Worm (Caenorhabditis elegans) whole organism, young adult: Measurements from ENCODE around the gene fbxb-18.
"Not testable (repeated sequence)": the region's sequence is repeated elsewhere in the genome, so short reads cannot be mapped to it uniquely, and the experiment has no call there.

Experiments used
- B0035.1 ChIP-seq: sonication (generic microtip); optimal IDR thresholded peaks from 2 replicates; lab custom pipeline; 2016; ENCODE audit warnings: missing genetic modification characterization, mild to moderate bottlenecking, missing compliant biosample characterization, missing genotype, missing genetic modification reagents
- C17E4.6 ChIP-seq: fragments of 200-800 bp; sonication (Bioruptor generic); IDR thresholded peaks from 2 replicates; pipeline ENCODE4 v1.3.6; 2022; ENCODE audit warnings: missing genetic modification reagents, missing genetic modification characterization, missing compliant biosample characterization
- D2030.7 ChIP-seq: fragments of 200-800 bp; sonication (Bioruptor generic); IDR thresholded peaks from 2 replicates; pipeline ENCODE4 v1.3.6; 2022; ENCODE audit warnings: missing genetic modification reagents, missing genetic modification characterization, missing compliant biosample characterization
- F10E7.11 ChIP-seq: sonication (generic microtip); optimal IDR thresholded peaks from 2 replicates; lab custom pipeline; 2017; ENCODE audit warnings: mild to moderate bottlenecking, missing genetic modification characterization, moderate library complexity, missing compliant biosample characterization
- F33H1.4 ChIP-seq: fragments of 200-800 bp; sonication (Bioruptor generic); IDR thresholded peaks from 2 replicates; pipeline ENCODE4 v1.3.6; 2022; ENCODE audit warnings: missing genetic modification reagents, missing genetic modification characterization, missing compliant biosample characterization
- F55B11.4 ChIP-seq: sonication (generic microtip); optimal IDR thresholded peaks from 2 replicates; lab custom pipeline; 2016; ENCODE audit warnings: missing compliant biosample characterization, missing genetic modification characterization, borderline replicate concordance; ENCODE audit not compliant: insufficient read depth
- K11D2.4 ChIP-seq: fragments of 200-800 bp; sonication (Bioruptor generic); IDR thresholded peaks from 2 replicates; pipeline ENCODE4 v1.3.6; 2022; ENCODE audit warnings: missing genetic modification reagents, missing genetic modification characterization, missing compliant biosample characterization
- Y53F4B.3 ChIP-seq: fragments of 200-800 bp; sonication (Bioruptor generic); IDR thresholded peaks from 2 replicates; pipeline ENCODE4 v1.3.6; 2022; ENCODE audit warnings: missing genetic modification reagents, missing genetic modification characterization, missing compliant biosample characterization
- Y95B8A.8 ChIP-seq: fragments of 200-800 bp; sonication (Bioruptor generic); IDR thresholded peaks from 2 replicates; pipeline ENCODE4 v1.3.6; 2022; ENCODE audit warnings: missing genetic modification reagents, missing genetic modification characterization, missing compliant biosample characterization
- aptf-2 ChIP-seq: fragments of 200-800 bp; sonication (Bioruptor generic); conservative IDR thresholded peaks from 2 replicates; pipeline ENCODE4 v1.3.6; 2022; ENCODE audit warnings: missing genetic modification reagents, missing genetic modification characterization, missing compliant biosample characterization
- atf-7 ChIP-seq: sonication (generic microtip); optimal IDR thresholded peaks from 2 replicates; lab custom pipeline; 2017; ENCODE audit warnings: mild to moderate bottlenecking, missing genetic modification characterization, missing compliant biosample characterization
- attf-3 ChIP-seq: fragments of 200-800 bp; sonication (Bioruptor generic); conservative IDR thresholded peaks from 2 replicates; pipeline ENCODE4 v1.3.6; 2022; ENCODE audit warnings: missing genetic modification reagents, missing genetic modification characterization, missing compliant biosample characterization
- ceh-100 ChIP-seq: fragments of 200-800 bp; sonication (Bioruptor generic); IDR thresholded peaks from 2 replicates; pipeline ENCODE4 v1.3.6; 2022; ENCODE audit warnings: missing genetic modification reagents, missing genetic modification characterization, missing compliant biosample characterization
- ceh-79 ChIP-seq: sonication (generic microtip); optimal IDR thresholded peaks from 2 replicates; lab custom pipeline; 2017; ENCODE audit warnings: mild to moderate bottlenecking, missing genetic modification characterization, missing compliant biosample characterization
- ceh-91 ChIP-seq: fragments of 200-800 bp; sonication (Bioruptor generic); IDR thresholded peaks from 2 replicates; pipeline ENCODE4 v1.3.6; 2022; ENCODE audit warnings: missing genetic modification reagents, missing genetic modification characterization, missing compliant biosample characterization
- dox-1 ChIP-seq: fragments of 200-800 bp; sonication (Bioruptor generic); IDR thresholded peaks from 2 replicates; pipeline ENCODE4 v1.3.6; 2022; ENCODE audit warnings: missing genetic modification reagents, missing genetic modification characterization, missing compliant biosample characterization
- dpff-1 ChIP-seq: sonication (generic microtip); optimal IDR thresholded peaks from 2 replicates; lab custom pipeline; 2017; ENCODE audit warnings: mild to moderate bottlenecking, missing genetic modification characterization, missing compliant biosample characterization
- egl-44 ChIP-seq: fragments of 200-800 bp; sonication (Bioruptor generic); IDR thresholded peaks from 2 replicates; pipeline ENCODE4 v1.3.6; 2022; ENCODE audit warnings: missing genetic modification reagents, missing genetic modification characterization, missing compliant biosample characterization
- ets-4 ChIP-seq: fragments of 200-800 bp; sonication (Bioruptor generic); optimal IDR thresholded peaks from 2 replicates; lab custom pipeline; 2018; ENCODE audit warnings: mild to moderate bottlenecking, missing genetic modification characterization, missing compliant biosample characterization
- gei-17 ChIP-seq: fragments of 200-800 bp; sonication (Bioruptor generic); optimal IDR thresholded peaks from 2 replicates; lab custom pipeline; 2018; ENCODE audit warnings: mild to moderate bottlenecking, missing genetic modification characterization, missing compliant biosample characterization
- hmg-1.2 ChIP-seq: fragments of 200-800 bp; sonication (Bioruptor generic); IDR thresholded peaks from 2 replicates; pipeline ENCODE4 v1.3.6; 2022; ENCODE audit warnings: missing genetic modification reagents, missing genetic modification characterization, missing compliant biosample characterization
- hmg-20 ChIP-seq: fragments of 200-800 bp; sonication (Bioruptor generic); IDR thresholded peaks from 2 replicates; pipeline ENCODE4 v1.3.6; 2022; ENCODE audit warnings: missing genetic modification reagents, missing genetic modification characterization, missing compliant biosample characterization
- hrde-1 ChIP-seq: sonication (generic microtip); optimal IDR thresholded peaks from 2 replicates; lab custom pipeline; 2016; ENCODE audit warnings: missing genetic modification characterization, mild to moderate bottlenecking, missing compliant biosample characterization, moderate library complexity, missing genotype, missing genetic modification reagents, borderline replicate concordance
- hsf-1 ChIP-seq: fragments of 200-800 bp; sonication (Bioruptor generic); IDR thresholded peaks from 2 replicates; pipeline ENCODE4 v1.3.6; 2022; ENCODE audit warnings: missing genetic modification reagents, missing genetic modification characterization, missing compliant biosample characterization
- let-607 ChIP-seq, 2 experiments: fragments of 200-800 bp in 1 of 2; sonication (Bioruptor generic) in 1 of 2; sonication (generic microtip) in 1 of 2; optimal IDR thresholded peaks; 2 replicates each; lab custom pipeline; 2016 to 2018; ENCODE audit warnings: mild to moderate bottlenecking in 2 of 2, missing compliant biosample characterization in 2 of 2, missing genetic modification characterization in 2 of 2, moderate library complexity in 2 of 2, missing genotype in 1 of 2
- lin-35 ChIP-seq, 3 experiments: fragments of 150-350 bp in 2 of 3; sonication (generic microtip) in 1 of 3; optimal IDR thresholded peaks; 2 replicates each; lab custom pipeline; 2014 to 2018; ENCODE audit warnings: missing biosample characterization in 3 of 3, missing genetic modification characterization in 3 of 3, missing genetic modification reagents in 3 of 3
- lsl-1 ChIP-seq: fragments of 200-800 bp; sonication (Bioruptor generic); optimal IDR thresholded peaks from 2 replicates; lab custom pipeline; 2018; ENCODE audit warnings: mild to moderate bottlenecking, missing genetic modification characterization, moderate library complexity, missing compliant biosample characterization
- madf-3 ChIP-seq: fragments of 200-800 bp; sonication (Bioruptor generic); IDR thresholded peaks from 2 replicates; pipeline ENCODE4 v1.3.6; 2022; ENCODE audit warnings: missing genetic modification reagents, missing genetic modification characterization, missing compliant biosample characterization
- madf-6 ChIP-seq: fragments of 200-800 bp; sonication (Bioruptor generic); IDR thresholded peaks from 2 replicates; pipeline ENCODE4 v1.3.6; 2022; ENCODE audit warnings: missing genetic modification reagents, missing genetic modification characterization, missing compliant biosample characterization
- madf-8 ChIP-seq: fragments of 200-800 bp; sonication (Bioruptor generic); conservative IDR thresholded peaks from 2 replicates; pipeline ENCODE4 v1.3.6; 2022; ENCODE audit warnings: missing genetic modification reagents, missing genetic modification characterization, missing compliant biosample characterization
- mcd-1 ChIP-seq: fragments of 200-800 bp; sonication (Bioruptor generic); IDR thresholded peaks from 2 replicates; pipeline ENCODE4 v1.3.6; 2022; ENCODE audit warnings: missing genetic modification reagents, missing genetic modification characterization, missing compliant biosample characterization
- mes-4 ChIP-seq: sonication (generic microtip); optimal IDR thresholded peaks from 2 replicates; lab custom pipeline; 2016; ENCODE audit warnings: missing genotype, missing genetic modification characterization, missing compliant biosample characterization
- nhr-80 ChIP-seq: sonication (generic microtip); optimal IDR thresholded peaks from 2 replicates; lab custom pipeline; 2016; ENCODE audit warnings: missing genetic modification characterization, missing compliant biosample characterization
- rcor-1 ChIP-seq: fragments of 200-800 bp; sonication (Bioruptor generic); IDR thresholded peaks from 2 replicates; pipeline ENCODE4 v1.3.6; 2022; ENCODE audit warnings: missing genetic modification reagents, missing genetic modification characterization, missing compliant biosample characterization
- snpc-4 ChIP-seq, 5 experiments: fragments of 150-350 bp in 1 of 5; sonication (generic microtip) in 4 of 5; optimal IDR thresholded peaks; 2 replicates each; lab custom pipeline; 2014 to 2018; ENCODE audit warnings: missing genetic modification characterization in 5 of 5, missing biosample characterization in 3 of 5, antibody characterized with exemption in 2 of 5, mild to moderate bottlenecking in 2 of 5, missing compliant biosample characterization in 2 of 5, missing genotype in 2 of 5, moderate library complexity in 2 of 5, missing genetic modification reagents in 1 of 5
- sptf-2 ChIP-seq: fragments of 200-800 bp; sonication (Bioruptor generic); optimal IDR thresholded peaks from 2 replicates; lab custom pipeline; 2018; ENCODE audit warnings: mild to moderate bottlenecking, missing genetic modification characterization, missing compliant biosample characterization
- tbp1 ChIP-seq: fragments of 200-800 bp; sonication (Bioruptor generic); optimal IDR thresholded peaks from 2 replicates; lab custom pipeline; 2018; ENCODE audit warnings: mild to moderate bottlenecking, missing genetic modification characterization, missing compliant biosample characterization
- xnd-1 ChIP-seq: sonication (generic microtip); optimal IDR thresholded peaks from 2 replicates; lab custom pipeline; 2016; ENCODE audit warnings: missing genotype, missing genetic modification reagents, missing genetic modification characterization, missing compliant biosample characterization
- ztf-22 ChIP-seq: fragments of 200-800 bp; sonication (Bioruptor generic); optimal IDR thresholded peaks from 2 replicates; lab custom pipeline; 2018; ENCODE audit warnings: mild to moderate bottlenecking, missing genetic modification characterization, moderate library complexity, missing compliant biosample characterization
- ztf-3 ChIP-seq: fragments of 200-800 bp; sonication (Bioruptor generic); optimal IDR thresholded peaks from 2 replicates; lab custom pipeline; 2018; ENCODE audit warnings: mild to moderate bottlenecking, missing genetic modification characterization, missing compliant biosample characterization

The fbxb-18 gene

ce11 chrII:1662881-1663280 is 25.8 kb downstream of the fbxb-18 start, which contains the start of gene ZC204.14:
Gene ZC204.14, minus strand, starts transcription at chrII:1662949.
- TF ChIP-seq hmg-1.2 (GFP tag; lab: Robert Waterston, UW) = peak; percentile 77
- TF ChIP-seq ets-4 = no peak
- no peak for TF ChIP-seq hrde-1 (tag; lab: Kevin White, UChicago)
- no peak for TF ChIP-seq sptf-2
- TF ChIP-seq ztf-22 = no peak
- TF ChIP-seq tbp1 = no peak

- TF ChIP-seq madf-6 (GFP tag; lab: Robert Waterston, UW) (peak; percentile 56), let-607 (tag; optimal IDR thresholded peaks at IDR 0.05; lab: Kevin White, UChicago) (peak in 1 of 2 experiments; percentile 28), F33H1.4 (GFP tag; lab: Robert Waterston, UW) (peak; percentile 30; the same call in 1 of the 2 replicates), mcd-1 (peak; percentile 80), D2030.7 (GFP tag; lab: Robert Waterston, UW) (peak; percentile 63), madf-8 (GFP tag; lab: Robert Waterston, UW) (peak; percentile 53), hmg-1.2 (GFP tag; lab: Robert Waterston, UW) (peak; percentile 91), lsl-1 (GFP tag; lab: Kevin White, UChicago) (peak; percentile 22), attf-3 (peak; percentile 44; the same call in 1 of the 2 replicates), dox-1 (GFP tag; lab: Robert Waterston, UW) (peak; percentile 85), aptf-2 (0 out of 2 replicates have a peak, but pooled peaks have one; percentile 58), ceh-91 (GFP tag; lab: Robert Waterston, UW) (peak; percentile 62), Y95B8A.8 (GFP tag; lab: Robert Waterston, UW) (0 out of 2 replicates have a peak, but pooled peaks have one; percentile 53), rcor-1 (GFP tag; lab: Robert Waterston, UW) (peak; percentile 63; the same call in 1 of the 2 replicates)
Observed at ce11 chrII:1661300-1661838, 27.3 kb downstream of the fbxb-18 start.

- TF ChIP-seq C17E4.6 (GFP tag; lab: Robert Waterston, UW); lin-35 (GFP tag; optimal IDR thresholded peaks at IDR 0.05; lab: Kevin White, UChicago); madf-3 (GFP tag; lab: Robert Waterston, UW): not testable (repeated sequence)
Observed at ce11 chrII:1660888-1661287, 27.8 kb downstream of the fbxb-18 start, which contains the start of gene ZC204.13. Gene ZC204.13, minus strand, starts transcription at chrII:1660988.

ce11 chrII:1659729-1660128 is 29.0 kb downstream of the fbxb-18 start:
- TF ChIP-seq dox-1 (GFP tag; lab: Robert Waterston, UW) = peak; percentile 67; the same call in 1 of the 2 replicates
- peak; percentile 75 for TF ChIP-seq nhr-80

ce11 chrII:1657202-1657601 is 31.5 kb downstream of the fbxb-18 start, which contains the start of gene ZC204.12:
Gene ZC204.12, minus strand, starts transcription at chrII:1657302.
- TF ChIP-seq mes-4 (tag; lab: Kevin White, UChicago) (no peak), ztf-3 (GFP tag; lab: Kevin White, UChicago) (no peak), hsf-1 (GFP tag; lab: Robert Waterston, UW) (no peak), ceh-100 (GFP tag; lab: Robert Waterston, UW) (no peak), F55B11.4 (tag; lab: Kevin White, UChicago) (no peak), snpc-4 (GFP tag; optimal IDR thresholded peaks at IDR 0.05; lab: Kevin White, UChicago) (no peak), snpc-4 (tag; optimal IDR thresholded peaks at IDR 0.05; lab: Kevin White, UChicago) (no peak), ceh-79 (tag; lab: Kevin White, UChicago) (no peak), xnd-1 (tag; lab: Kevin White, UChicago) (no peak), egl-44 (no peak), atf-7 (tag; lab: Kevin White, UChicago) (no peak), Y53F4B.3 (GFP tag; lab: Robert Waterston, UW) (no peak), gei-17 (GFP tag; lab: Kevin White, UChicago) (no peak), B0035.1 (tag; lab: Kevin White, UChicago) (no peak), dpff-1 (tag; lab: Kevin White, UChicago) (no peak), hmg-20 (GFP tag; lab: Robert Waterston, UW) (no peak), K11D2.4 (GFP tag; lab: Robert Waterston, UW) (no peak), F10E7.11 (no peak)
- TF ChIP-seq, all 124 proteins: peak for 0
